Worm (Caenorhabditis elegans) whole organism, midembryonic: ENCODE results near the gene K02D10.2.

Source experiments
- T22C8.4 ChIP-seq: fragments of 200-800 bp; sonication (Bioruptor generic); IDR thresholded peaks from 2 replicates; pipeline ENCODE4 v1.3.6; 2022; ENCODE audit warnings: missing genetic modification characterization, missing compliant biosample characterization
- flt-1 ChIP-seq: fragments of 200-800 bp; sonication (Bioruptor generic); IDR thresholded peaks from 2 replicates; pipeline ENCODE4 v1.3.6; 2022; ENCODE audit warnings: missing genetic modification characterization, missing compliant biosample characterization
- klf-2 ChIP-seq: fragments of 200-800 bp; sonication (Bioruptor generic); conservative IDR thresholded peaks from 2 replicates; pipeline ENCODE4 v1.3.6; 2022; ENCODE audit warnings: missing genetic modification reagents, missing genetic modification characterization, missing compliant biosample characterization
- ztf-23 ChIP-seq: fragments of 200-800 bp; sonication (Bioruptor generic); IDR thresholded peaks from 2 replicates; pipeline ENCODE4 v1.3.6; 2022; ENCODE audit warnings: missing genetic modification reagents, missing genetic modification characterization, missing compliant biosample characterization
- ztf-29 ChIP-seq: fragments of 200-800 bp; sonication (Bioruptor generic); IDR thresholded peaks from 2 replicates; pipeline ENCODE4 v1.3.6; 2022; ENCODE audit warnings: missing genetic modification reagents, missing genetic modification characterization, missing compliant biosample characterization

- TF ChIP-seq flt-1 (GFP tag; lab: Robert Waterston, UW): peak; percentile 90
- TF ChIP-seq ztf-29 (GFP tag; lab: Robert Waterston, UW): peak; percentile 75
- TF ChIP-seq T22C8.4 (GFP tag; lab: Robert Waterston, UW): peak; percentile 71
- TF ChIP-seq ztf-23 (GFP tag; lab: Robert Waterston, UW): peak; percentile 88
- TF ChIP-seq klf-2 (GFP tag; lab: Robert Waterston, UW): peak; percentile 76
These were observed 3.1 kb downstream of the K02D10.2 start, which contains the start of gene mtss-1 for ce11 chrIII:8767889-8768361.
